Worm (Caenorhabditis elegans) whole organism, late embryonic: Measurements from ENCODE around the gene cdh-1.
"Not testable (repeated sequence)": the region's sequence is repeated elsewhere in the genome, so short reads cannot be mapped to it uniquely, and the experiment has no call there.

Experiments used
- ama-1 ChIP-seq: fragments of 150-350 bp; optimal IDR thresholded peaks from 2 replicates; lab custom pipeline; 2014
- ceh-18 ChIP-seq: sonication (generic microtip); optimal IDR thresholded peaks from 2 replicates; lab custom pipeline; 2016; ENCODE audit warnings: missing genetic modification characterization, missing compliant biosample characterization
- ceh-34 ChIP-seq: sonication (generic microtip); optimal IDR thresholded peaks from 2 replicates; lab custom pipeline; 2016; ENCODE audit warnings: mild to moderate bottlenecking, missing genetic modification characterization, missing compliant biosample characterization
- fkh-6 ChIP-seq: sonication (generic microtip); optimal IDR thresholded peaks from 2 replicates; lab custom pipeline; 2016; ENCODE audit warnings: missing genetic modification characterization, missing compliant biosample characterization
- hlh-8 ChIP-seq: sonication (generic microtip); optimal IDR thresholded peaks from 2 replicates; lab custom pipeline; 2016; ENCODE audit warnings: missing genotype, missing genetic modification characterization, missing compliant biosample characterization
- nhr-11 ChIP-seq: fragments of 150-350 bp; optimal IDR thresholded peaks from 2 replicates; lab custom pipeline; 2014; ENCODE audit warnings: missing biosample characterization, missing genetic modification characterization
- sdc-2 ChIP-seq: sonication (generic microtip); optimal IDR thresholded peaks from 2 replicates; lab custom pipeline; 2016; ENCODE audit warnings: missing genotype, missing genetic modification characterization, missing compliant biosample characterization
- syd-9 ChIP-seq: sonication (generic microtip); optimal IDR thresholded peaks from 2 replicates; lab custom pipeline; 2016; ENCODE audit warnings: mild to moderate bottlenecking, missing genetic modification characterization, moderate library complexity, missing compliant biosample characterization
- unc-86 ChIP-seq: sonication (generic microtip); optimal IDR thresholded peaks from 2 replicates; lab custom pipeline; 2016; ENCODE audit warnings: missing genetic modification characterization, missing compliant biosample characterization

DNA sequence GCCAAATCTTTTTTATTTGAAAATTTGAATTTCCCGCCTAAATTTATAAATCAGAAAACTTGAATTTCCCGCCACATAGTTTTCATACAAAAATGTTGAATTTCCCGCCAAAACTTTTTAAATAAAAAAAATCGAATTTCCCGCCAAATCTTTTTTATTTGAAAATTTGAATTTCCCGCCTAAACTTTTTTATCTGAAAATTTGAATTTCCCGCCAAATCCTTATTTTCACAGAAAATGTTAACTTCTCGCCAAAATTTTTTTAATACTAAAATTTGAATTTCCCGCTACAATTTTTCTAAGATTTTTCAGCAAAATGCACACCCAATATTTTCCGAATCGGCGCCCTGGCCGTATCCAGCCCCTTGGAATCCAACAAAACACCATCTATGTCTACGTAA lies 28.7 kb upstream of the cdh-1 start, which contains the start of gene F56F11.2:
- TF ChIP-seq syd-9 (tag; lab: Kevin White, UChicago); unc-86; ama-1 (lab: Kevin White, UChicago); ceh-34; fkh-6 (tag; lab: Kevin White, UChicago); sdc-2 (tag; lab: Kevin White, UChicago); nhr-11; ceh-18 (tag; lab: Kevin White, UChicago); hlh-8 (tag; lab: Kevin White, UChicago): not testable (repeated sequence)
